Fruit fly (Drosophila melanogaster) whole organism, embryonic: ENCODE measurements around the gene Ythdc1.

Experiments
- Bdp1 ChIP-seq: fragments of 200-800 bp; sonication (Bioruptor generic); optimal IDR thresholded peaks from 3 replicates; lab custom pipeline; 2016; ENCODE audit warnings: missing biosample characterization, missing genetic modification characterization
- CG10147 ChIP-seq: fragments of 200-800 bp; sonication (Bioruptor generic); optimal IDR thresholded peaks from 2 replicates; lab custom pipeline; 2019; ENCODE audit warnings: missing biosample characterization, mild to moderate bottlenecking, missing genetic modification characterization, moderate library complexity
- CG10267 ChIP-seq: fragments of 200-800 bp; sonication (Bioruptor generic); optimal IDR thresholded peaks from 2 replicates; lab custom pipeline; 2018; ENCODE audit warnings: missing biosample characterization, mild to moderate bottlenecking, missing genetic modification characterization, moderate library complexity
- CG10274 ChIP-seq: fragments of 200-800 bp; sonication (Bioruptor generic); optimal IDR thresholded peaks from 3 replicates; lab custom pipeline; 2017; ENCODE audit warnings: missing biosample characterization, mild to moderate bottlenecking, missing genetic modification characterization
- CG10959 ChIP-seq: fragments of 200-800 bp; sonication (Bioruptor generic); IDR thresholded peaks from 2 replicates; pipeline ENCODE4 v1.3.6; 2022; ENCODE audit warnings: missing biosample characterization, missing genetic modification characterization
- CG12769 ChIP-seq: fragments of 200-800 bp; sonication (Bioruptor generic); optimal IDR thresholded peaks from 2 replicates; lab custom pipeline; 2019; ENCODE audit warnings: missing biosample characterization, mild to moderate bottlenecking, missing genetic modification characterization, moderate library complexity
- CG13775 ChIP-seq: fragments of 200-800 bp; sonication (Bioruptor generic); optimal IDR thresholded peaks from 3 replicates; lab custom pipeline; 2017; ENCODE audit warnings: missing biosample characterization, mild to moderate bottlenecking, missing genetic modification characterization
- CG14441 ChIP-seq: fragments of 200-800 bp; sonication (Bioruptor generic); IDR thresholded peaks from 2 replicates; pipeline ENCODE4 v1.3.6; 2022; ENCODE audit warnings: missing biosample characterization, missing genetic modification characterization
- CG15073 ChIP-seq: fragments of 200-800 bp; sonication (Bioruptor generic); optimal IDR thresholded peaks from 2 replicates; lab custom pipeline; 2016; ENCODE audit warnings: missing biosample characterization, missing genetic modification characterization
- CG15269 ChIP-seq: fragments of 200-800 bp; sonication (Bioruptor generic); optimal IDR thresholded peaks from 2 replicates; lab custom pipeline; 2018; ENCODE audit warnings: missing biosample characterization, mild to moderate bottlenecking, missing genetic modification characterization, moderate library complexity
- CG17568 ChIP-seq: fragments of 200-800 bp; sonication (Bioruptor generic); optimal IDR thresholded peaks from 2 replicates; lab custom pipeline; 2018; ENCODE audit warnings: missing biosample characterization, mild to moderate bottlenecking, missing genetic modification characterization, moderate library complexity
- CG18262 ChIP-seq: fragments of 200-800 bp; optimal IDR thresholded peaks from 3 replicates; lab custom pipeline; 2019; ENCODE audit warnings: missing biosample characterization, mild to moderate bottlenecking, missing genetic modification characterization, moderate library complexity
- CG2678 ChIP-seq: fragments of 200-800 bp; sonication (Bioruptor generic); optimal IDR thresholded peaks from 3 replicates; lab custom pipeline; 2019; ENCODE audit warnings: missing biosample characterization, mild to moderate bottlenecking, missing genetic modification characterization, moderate library complexity
- CG3163 ChIP-seq: fragments of 200-800 bp; sonication (Bioruptor generic); optimal IDR thresholded peaks from 3 replicates; lab custom pipeline; 2016; ENCODE audit warnings: missing biosample characterization, missing genetic modification characterization
- CG32532 ChIP-seq: fragments of 200-800 bp; sonication (Bioruptor generic); IDR thresholded peaks from 2 replicates; pipeline ENCODE4 v1.3.6; 2022; ENCODE audit warnings: missing biosample characterization, missing genetic modification characterization
- CG4854 ChIP-seq: fragments of 200-800 bp; sonication (Bioruptor generic); optimal IDR thresholded peaks from 2 replicates; lab custom pipeline; 2016; ENCODE audit warnings: missing biosample characterization, missing genetic modification characterization, inconsistent platforms
- CG6683 ChIP-seq: fragments of 200-800 bp; sonication (Bioruptor generic); optimal IDR thresholded peaks from 2 replicates; lab custom pipeline; 2017; ENCODE audit warnings: missing biosample characterization, mild to moderate bottlenecking, missing genetic modification characterization, missing genetic modification reagents
- CG7928 ChIP-seq: fragments of 200-800 bp; sonication (Bioruptor generic); optimal IDR thresholded peaks from 2 replicates; lab custom pipeline; 2017; ENCODE audit warnings: missing biosample characterization, mild to moderate bottlenecking, missing genetic modification characterization
- CG9215 ChIP-seq: fragments of 200-800 bp; sonication (Bioruptor generic); IDR thresholded peaks from 2 replicates; pipeline ENCODE4 v1.3.6; 2022; ENCODE audit warnings: missing biosample characterization, missing genetic modification characterization
- CG9876 ChIP-seq: fragments of 200-800 bp; sonication (Bioruptor generic); optimal IDR thresholded peaks from 2 replicates; lab custom pipeline; 2016; ENCODE audit warnings: missing biosample characterization, missing genetic modification characterization
- Dad ChIP-seq: fragments of 200-800 bp; sonication (Bioruptor generic); optimal IDR thresholded peaks from 3 replicates; lab custom pipeline; 2016; ENCODE audit warnings: missing biosample characterization, missing genetic modification characterization
- Hr78 ChIP-seq, 2 experiments: fragments of 200-800 bp in 1 of 2; fragments of >200 bp in 1 of 2; sonication (Bioruptor generic) in 1 of 2; optimal IDR thresholded peaks; 2 replicates each; lab custom pipeline; 2017 to 2019; ENCODE audit warnings: missing biosample characterization in 2 of 2, missing genetic modification characterization in 2 of 2, mild to moderate bottlenecking in 1 of 2, moderate library complexity in 1 of 2
- Kr ChIP-seq: fragments of 200-800 bp; sonication (Bioruptor generic); optimal IDR thresholded peaks from 2 replicates; lab custom pipeline; 2017; ENCODE audit warnings: missing biosample characterization, mild to moderate bottlenecking, missing genetic modification characterization
- Lhr ChIP-seq: fragments of 200-800 bp; sonication (Bioruptor generic); optimal IDR thresholded peaks from 3 replicates; lab custom pipeline; 2017; ENCODE audit warnings: mild to moderate bottlenecking, missing biosample characterization, missing genetic modification reagents, missing genetic modification characterization
- Max ChIP-seq: fragments of 200-800 bp; sonication (Bioruptor generic); optimal IDR thresholded peaks from 2 replicates; lab custom pipeline; 2016; ENCODE audit warnings: missing biosample characterization, mild to moderate bottlenecking, missing genetic modification characterization
- NC2α ChIP-seq: fragments of 200-800 bp; sonication (Bioruptor generic); optimal IDR thresholded peaks from 2 replicates; lab custom pipeline; 2016; ENCODE audit warnings: missing biosample characterization, missing genetic modification characterization
- Opbp ChIP-seq: fragments of 200-800 bp; sonication (Bioruptor generic); IDR thresholded peaks from 3 replicates; pipeline ENCODE4 v1.3.6; 2022; ENCODE audit warnings: missing biosample characterization, missing genetic modification characterization; ENCODE audit not compliant: partially characterized antibody
- Side ChIP-seq: fragments of 200-800 bp; sonication (Bioruptor generic); optimal IDR thresholded peaks from 2 replicates; lab custom pipeline; 2016; ENCODE audit warnings: missing biosample characterization, missing genetic modification characterization
- Usf ChIP-seq: fragments of 200-800 bp; sonication (Bioruptor generic); optimal IDR thresholded peaks from 2 replicates; lab custom pipeline; 2017; ENCODE audit warnings: missing genotype, missing biosample characterization, missing genetic modification characterization
- aop ChIP-seq: fragments of 200-800 bp; sonication (Bioruptor generic); IDR thresholded peaks from 2 replicates; pipeline ENCODE4 v1.3.6; 2022; ENCODE audit warnings: missing biosample characterization, missing genetic modification characterization
- bcd ChIP-seq: fragments of 200-800 bp; sonication (Bioruptor generic); optimal IDR thresholded peaks from 2 replicates; lab custom pipeline; 2017; ENCODE audit warnings: missing biosample characterization, mild to moderate bottlenecking, missing genetic modification characterization
- bsh ChIP-seq, 2 experiments: fragments of 200-800 bp; sonication (Bioruptor generic); optimal IDR thresholded peaks; 2 replicates each; lab custom pipeline; 2017 to 2018; ENCODE audit warnings: mild to moderate bottlenecking in 2 of 2, missing biosample characterization in 2 of 2, missing genetic modification characterization in 2 of 2, moderate library complexity in 1 of 2
- btn ChIP-seq: fragments of 200-800 bp; sonication (Bioruptor generic); optimal IDR thresholded peaks from 2 replicates; lab custom pipeline; 2016; ENCODE audit warnings: missing biosample characterization, missing genetic modification characterization
- dysf ChIP-seq: fragments of 200-800 bp; sonication (Bioruptor generic); IDR thresholded peaks from 3 replicates; pipeline ENCODE4 v1.3.6; 2022; ENCODE audit warnings: missing biosample characterization, missing genetic modification characterization
- fd64A ChIP-seq: fragments of 200-800 bp; sonication (Bioruptor generic); optimal IDR thresholded peaks from 3 replicates; lab custom pipeline; 2018; ENCODE audit warnings: missing biosample characterization, mild to moderate bottlenecking, missing genetic modification characterization
- gsb-n ChIP-seq: fragments of 200-800 bp; sonication (Bioruptor generic); optimal IDR thresholded peaks from 3 replicates; lab custom pipeline; 2018; ENCODE audit warnings: missing biosample characterization, mild to moderate bottlenecking, missing genetic modification characterization
- hth ChIP-seq: fragments of >200 bp; optimal IDR thresholded peaks from 2 replicates; lab custom pipeline; 2017; ENCODE audit warnings: inconsistent platforms
- jigr1 ChIP-seq: fragments of 200-800 bp; sonication (Bioruptor generic); IDR thresholded peaks from 3 replicates; pipeline ENCODE4 v1.3.6; 2022; ENCODE audit warnings: missing biosample characterization, missing genetic modification characterization
- ken ChIP-seq: fragments of 200-800 bp; sonication (Bioruptor generic); IDR thresholded peaks from 3 replicates; pipeline ENCODE4 v1.3.6; 2022; ENCODE audit warnings: missing biosample characterization, missing genetic modification characterization
- lmd ChIP-seq: fragments of 200-800 bp; sonication (Bioruptor generic); IDR thresholded peaks from 2 replicates; pipeline ENCODE4 v1.3.6; 2022; ENCODE audit warnings: missing biosample characterization, missing genetic modification characterization
- lov ChIP-seq, 2 experiments: fragments of 200-800 bp in 1 of 2; fragments of >200 bp in 1 of 2; sonication (Bioruptor generic) in 1 of 2; IDR thresholded peaks in 1 of 2; optimal IDR thresholded peaks in 1 of 2; 2 replicates in 1 of 2; 3 replicates in 1 of 2; pipeline versions ENCODE4 v1.3.6 to Lab custom; 2017 to 2022; ENCODE audit warnings: missing biosample characterization in 1 of 2, missing genetic modification characterization in 1 of 2
- oc ChIP-seq: fragments of 200-800 bp; sonication (Bioruptor generic); optimal IDR thresholded peaks from 2 replicates; lab custom pipeline; 2018; ENCODE audit warnings: missing biosample characterization, mild to moderate bottlenecking, missing genetic modification characterization, moderate library complexity
- pho ChIP-seq: fragments of 200-800 bp; sonication (Bioruptor generic); optimal IDR thresholded peaks from 2 replicates; lab custom pipeline; 2016; ENCODE audit warnings: missing biosample characterization, missing genetic modification characterization
- phol ChIP-seq: fragments of 200-800 bp; sonication (Bioruptor generic); optimal IDR thresholded peaks from 3 replicates; lab custom pipeline; 2018; ENCODE audit warnings: missing biosample characterization, mild to moderate bottlenecking, missing genetic modification characterization, moderate library complexity
- repo ChIP-seq: fragments of 200-800 bp; sonication (Bioruptor generic); optimal IDR thresholded peaks from 2 replicates; lab custom pipeline; 2016; ENCODE audit warnings: missing biosample characterization, missing genetic modification characterization
- shn ChIP-seq: fragments of 200-800 bp; sonication (Bioruptor generic); optimal IDR thresholded peaks from 3 replicates; lab custom pipeline; 2016; ENCODE audit warnings: missing biosample characterization, missing genetic modification characterization
- slou ChIP-seq: fragments of 200-800 bp; sonication (Bioruptor generic); optimal IDR thresholded peaks from 3 replicates; lab custom pipeline; 2016; ENCODE audit warnings: missing biosample characterization, missing genetic modification characterization
- sr ChIP-seq: fragments of 200-800 bp; sonication (Bioruptor generic); IDR thresholded peaks from 3 replicates; pipeline ENCODE4 v1.3.6; 2022; ENCODE audit warnings: missing biosample characterization, missing genetic modification characterization
- wdn ChIP-seq: fragments of 200-800 bp; sonication (Bioruptor generic); IDR thresholded peaks from 2 replicates; pipeline ENCODE4 v1.3.6; 2022; ENCODE audit warnings: missing biosample characterization, missing genetic modification characterization
- zen ChIP-seq: fragments of 200-800 bp; sonication (Bioruptor generic); optimal IDR thresholded peaks from 3 replicates; lab custom pipeline; 2018; ENCODE audit warnings: missing biosample characterization, mild to moderate bottlenecking, missing genetic modification characterization, moderate library complexity

The Ythdc1 gene

dm6 chr3L:3396056-3396455 lies 22.1 kb upstream of the Ythdc1 start (continued):
- 0 out of 3 replicates have a peak, but pooled peaks have one; percentile 41 for TF ChIP-seq jigr1 (GFP tag; lab: Robert Waterston, UW)
- peak; percentile 83 for TF ChIP-seq bcd
- peak in 1 of 2 experiments; percentile 86 for TF ChIP-seq Hr78 (GFP tag; optimal IDR thresholded peaks at IDR 0.05; lab: Kevin White, UChicago)
- peak; percentile 22 for TF ChIP-seq CG10274
- TF ChIP-seq oc (tag; lab: Kevin White, UChicago): peak; percentile 93
- peak; percentile 76 for TF ChIP-seq CG4854
- TF ChIP-seq lmd (GFP tag; lab: Robert Waterston, UW): peak; percentile 77
- TF ChIP-seq Kr (GFP tag; lab: Kevin White, UChicago): peak; percentile 77
- no peak for TF ChIP-seq lov (optimal IDR thresholded peaks at IDR 0.05; lab: Kevin White, UChicago)
- peak; percentile 76; the same call in 2 of the 3 replicates for TF ChIP-seq lov (GFP tag; IDR thresholded peaks at IDR 0.05; lab: Robert Waterston, UW)
- TF ChIP-seq pho (GFP tag; lab: Kevin White, UChicago): no peak
- no peak for TF ChIP-seq wdn (GFP tag; lab: Robert Waterston, UW)
- peak; percentile 38 for TF ChIP-seq repo (GFP tag; lab: Kevin White, UChicago)
- TF ChIP-seq CG17568 (GFP tag; lab: Kevin White, UChicago): peak; percentile 77
- TF ChIP-seq shn (GFP tag; lab: Kevin White, UChicago): peak; percentile 35
- peak; percentile 95 for TF ChIP-seq phol (tag; lab: Kevin White, UChicago)
- TF ChIP-seq fd64A: peak; percentile 84
- peak; percentile 16 for TF ChIP-seq slou (GFP tag; lab: Kevin White, UChicago)
- peak; percentile 70 for TF ChIP-seq Usf (GFP tag; lab: Kevin White, UChicago)
- peak; percentile 84 to 98 for TF ChIP-seq bsh (GFP tag; optimal IDR thresholded peaks at IDR 0.05; lab: Kevin White, UChicago)
- TF ChIP-seq CG32532 (GFP tag; lab: Robert Waterston, UW): peak; percentile 23; the same call in 1 of the 2 replicates
- no peak for TF ChIP-seq CG7928 (GFP tag; lab: Kevin White, UChicago)
- TF ChIP-seq Opbp (GFP tag; lab: Robert Waterston, UW): no peak
- no peak for TF ChIP-seq hth (lab: Kevin White, UChicago)
- TF ChIP-seq CG14441: no peak
- peak; percentile 86 for TF ChIP-seq CG13775
- TF ChIP-seq aop (GFP tag; lab: Robert Waterston, UW): no peak
- no peak for TF ChIP-seq sr (GFP tag; lab: Robert Waterston, UW)
- peak; percentile 67 for TF ChIP-seq CG10147 (GFP tag; lab: Kevin White, UChicago)
- TF ChIP-seq CG15269: peak; percentile 68
- TF ChIP-seq CG12769 (tag; lab: Kevin White, UChicago): no peak
- TF ChIP-seq CG10959 (GFP tag; lab: Robert Waterston, UW): peak; percentile 90
- TF ChIP-seq gsb-n (tag; lab: Kevin White, UChicago): peak; percentile 93
- TF ChIP-seq CG10267: peak; percentile 91
- peak; percentile 77 for TF ChIP-seq Max (GFP tag; lab: Kevin White, UChicago)
- peak; percentile 88 for TF ChIP-seq Lhr (GFP tag; lab: Kevin White, UChicago)
- TF ChIP-seq CG9876 (GFP tag; lab: Kevin White, UChicago): peak; percentile 33
- TF ChIP-seq CG3163: no peak
- TF ChIP-seq Bdp1 (GFP tag; lab: Kevin White, UChicago): peak; percentile 68
- peak; percentile 79 for TF ChIP-seq Side (GFP tag; lab: Kevin White, UChicago)
- TF ChIP-seq CG2678 (tag; lab: Kevin White, UChicago): peak; percentile 92
- TF ChIP-seq NC2α (GFP tag; lab: Kevin White, UChicago): peak; percentile 74
- peak; percentile 70; the same call in 2 of the 3 replicates for TF ChIP-seq dysf
- peak; percentile 41; the same call in 1 of the 2 replicates for TF ChIP-seq CG9215 (GFP tag; lab: Robert Waterston, UW)
- peak; percentile 39 for TF ChIP-seq CG15073 (GFP tag; lab: Kevin White, UChicago)
- peak; percentile 43 for TF ChIP-seq CG6683 (GFP tag; lab: Kevin White, UChicago)
- TF ChIP-seq Dad (GFP tag; lab: Kevin White, UChicago): peak; percentile 49
- peak; percentile 90 for TF ChIP-seq zen (tag; lab: Kevin White, UChicago)
- TF ChIP-seq btn (GFP tag; lab: Kevin White, UChicago): peak; percentile 71
- TF ChIP-seq ken (GFP tag; lab: Robert Waterston, UW): peak; percentile 83; the same call in 2 of the 3 replicates
- peak; percentile 97 for TF ChIP-seq CG18262 (tag; lab: Kevin White, UChicago)
